Fruit fly (Drosophila melanogaster) whole organism, pupa: ENCODE results near the gene COX4.

ENCODE experiments used
- CG10348 ChIP-seq: fragments of 200-800 bp; sonication (Bioruptor generic); IDR thresholded peaks from 2 replicates; pipeline ENCODE4 v1.3.6; 2022; ENCODE audit warnings: missing biosample characterization, missing genetic modification characterization
- CG17806 ChIP-seq: fragments of 200-800 bp; sonication (Bioruptor generic); optimal IDR thresholded peaks from 2 replicates; lab custom pipeline; 2018; ENCODE audit warnings: missing biosample characterization, mild to moderate bottlenecking, missing genetic modification characterization, moderate library complexity
- Snoo ChIP-seq: fragments of 200-800 bp; sonication (Bioruptor generic); optimal IDR thresholded peaks from 3 replicates; lab custom pipeline; 2017; ENCODE audit warnings: missing biosample characterization, mild to moderate bottlenecking, missing genetic modification characterization, inconsistent platforms

dm6 chr2L:19989658-19990362, 31.3 kb downstream of the COX4 start:
- TF ChIP-seq CG17806 (tag; lab: Kevin White, UChicago) (no peak), CG10348 (no peak), Snoo (tag; lab: Kevin White, UChicago) (no peak)
